Fruit fly (Drosophila melanogaster): ENCODE measurements around the gene CG1737.
A peak's percentile ranks its signal among the peaks of the same experiment; 100 is the strongest.

Gene CG1737

dm6 chrX:11338973-11339867, 11.2 kb upstream of the CG1737 start (continued):
- peak; percentile 71 for TF ChIP-seq CG17186 (GFP tag; optimal IDR thresholded peaks at IDR 0.05)
- no peak for TF ChIP-seq CG8478 (optimal IDR thresholded peaks at IDR 0.05)
- peak; percentile 91 for TF ChIP-seq vnd (GFP tag; IDR thresholded peaks at IDR 0.05; ENCODE audit: partially characterized antibody)
- no peak for TF ChIP-seq CG8359 (GFP tag; optimal IDR thresholded peaks at IDR 0.05; ENCODE audit: borderline replicate concordance)
- no peak for TF ChIP-seq sima (GFP tag; optimal IDR thresholded peaks at IDR 0.05)
- TF ChIP-seq ken (GFP tag; IDR thresholded peaks at IDR 0.05): no peak
- peak; percentile 58 for TF ChIP-seq her (GFP tag; optimal IDR thresholded peaks at IDR 0.05)
- TF ChIP-seq wor (GFP tag; IDR thresholded peaks at IDR 0.05): no peak
- TF ChIP-seq CG8290 (GFP tag; optimal IDR thresholded peaks at IDR 0.05): peak; percentile 22
- TF ChIP-seq CG8290 (tag; optimal IDR thresholded peaks at IDR 0.05): peak in 1 of 2 experiments; percentile 79
- no peak for TF ChIP-seq CG7556 (GFP tag; optimal IDR thresholded peaks at IDR 0.05)
- TF ChIP-seq twi (tag; optimal IDR thresholded peaks at IDR 0.05): peak; percentile 15
- TF ChIP-seq esg (GFP tag; conservative IDR thresholded peaks at IDR 0.05): peak; percentile 27; the same call in 1 of the 2 replicates
- TF ChIP-seq CG33213 (GFP tag; optimal IDR thresholded peaks at IDR 0.05): peak; percentile 40
- no peak for TF ChIP-seq CG15479 (GFP tag; optimal IDR thresholded peaks at IDR 0.05)
- no peak for TF ChIP-seq CG1832 (GFP tag; optimal IDR thresholded peaks at IDR 0.05)
- peak; percentile 49 for TF ChIP-seq al (GFP tag; IDR thresholded peaks at IDR 0.05)
- no peak for TF ChIP-seq CTCF (GFP tag; optimal IDR thresholded peaks at IDR 0.05)
- TF ChIP-seq Vsx1 (GFP tag; optimal IDR thresholded peaks at IDR 0.05): no peak
- TF ChIP-seq kni (GFP tag; optimal IDR thresholded peaks at IDR 0.05): no peak
- peak; percentile 30 for TF ChIP-seq CG13894 (tag; optimal IDR thresholded peaks at IDR 0.05)
- peak; percentile 37 for TF ChIP-seq CG1647 (GFP tag; optimal IDR thresholded peaks at IDR 0.05)
- peak; percentile 9 for TF ChIP-seq unpg (GFP tag; optimal IDR thresholded peaks at IDR 0.05)
- peak; percentile 18 for TF ChIP-seq Sox102F (GFP tag; optimal IDR thresholded peaks at IDR 0.05)
- TF ChIP-seq ATbp (GFP tag; optimal IDR thresholded peaks at IDR 0.05): no peak
- TF ChIP-seq hb (GFP tag; IDR thresholded peaks at IDR 0.05; ENCODE audit: partially characterized antibody): peak; percentile 81
- no peak for TF ChIP-seq Neu2 (GFP tag; optimal IDR thresholded peaks at IDR 0.05; ENCODE audit: borderline replicate concordance)
- TF ChIP-seq Pdp1 (GFP tag; optimal IDR thresholded peaks at IDR 0.05): peak; percentile 58 to 65
- TF ChIP-seq slbo (GFP tag; IDR thresholded peaks at IDR 0.05): peak; percentile 72
- TF ChIP-seq CG6272 (GFP tag; IDR thresholded peaks at IDR 0.05): peak; percentile 70
- peak; percentile 52 for TF ChIP-seq Atf3 (GFP tag; optimal IDR thresholded peaks at IDR 0.05)
- TF ChIP-seq pfk (GFP tag; optimal IDR thresholded peaks at IDR 0.05): no peak
- no peak for TF ChIP-seq Oli (tag; optimal IDR thresholded peaks at IDR 0.05)
- 0 out of 2 replicates have a peak, but pooled peaks have one; percentile 10 for TF ChIP-seq HLH3B (GFP tag; IDR thresholded peaks at IDR 0.05)
- peak; percentile 75 for TF ChIP-seq lilli (GFP tag; optimal IDR thresholded peaks at IDR 0.05)
- TF ChIP-seq lov (optimal IDR thresholded peaks at IDR 0.05): no peak
- TF ChIP-seq lov (GFP tag; IDR thresholded peaks at IDR 0.05): 0 out of 3 replicates have a peak, but pooled peaks have one; percentile 29
- TF ChIP-seq hth (optimal IDR thresholded peaks at IDR 0.05): no peak
- TF ChIP-seq CG6791 (GFP tag; IDR thresholded peaks at IDR 0.05; ENCODE audit: partially characterized antibody): peak; percentile 86
- peak; percentile 58 for TF ChIP-seq CG30403 (GFP tag; optimal IDR thresholded peaks at IDR 0.05)
- peak; percentile 25 for TF ChIP-seq CG2712 (tag; optimal IDR thresholded peaks at IDR 0.05)
- TF ChIP-seq CG12942 (GFP tag; optimal IDR thresholded peaks at IDR 0.05): peak; percentile 44
- peak; percentile 16 for TF ChIP-seq fd3F (GFP tag; optimal IDR thresholded peaks at IDR 0.05)
- no peak for TF ChIP-seq CG10431 (GFP tag; optimal IDR thresholded peaks at IDR 0.05)
- TF ChIP-seq dysf (GFP tag; IDR thresholded peaks at IDR 0.05): no peak
- peak; percentile 13 for TF ChIP-seq az2 (GFP tag; optimal IDR thresholded peaks at IDR 0.05)
- TF ChIP-seq Myb (GFP tag; optimal IDR thresholded peaks at IDR 0.05): peak; percentile 54
- TF ChIP-seq sr (GFP tag; IDR thresholded peaks at IDR 0.05): no peak
- no peak for TF ChIP-seq Optix (GFP tag; IDR thresholded peaks at IDR 0.05)
- no peak for TF ChIP-seq CG8281 (tag; optimal IDR thresholded peaks at IDR 0.05)
